Worm (Caenorhabditis elegans): ENCODE results near the gene sdz-8.
"Not testable (repeated sequence)": the region's sequence is repeated elsewhere in the genome, so short reads cannot be mapped to it uniquely, and the experiment has no call there.

Gene sdz-8

DNA sequence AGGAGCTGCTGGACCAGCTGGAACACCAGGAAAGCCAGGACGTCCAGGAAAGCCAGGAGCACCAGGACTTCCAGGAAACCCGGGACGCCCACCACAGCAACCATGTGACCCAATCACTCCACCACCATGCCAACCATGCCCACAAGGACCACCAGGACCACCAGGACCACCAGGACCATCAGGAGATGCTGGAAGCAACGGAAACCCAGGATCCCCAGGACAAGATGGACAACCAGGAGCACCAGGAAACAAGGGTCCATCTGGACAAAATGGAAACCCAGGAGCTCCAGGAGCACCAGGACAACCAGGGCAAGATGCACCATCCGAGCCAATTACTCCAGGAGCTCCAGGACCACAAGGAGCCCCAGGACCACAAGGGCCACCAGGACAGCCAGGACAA lies 31.6 kb downstream of the sdz-8 start:
- TF ChIP-seq ceh-24 (tag; optimal IDR thresholded peaks at IDR 0.05) (no peak), madf-2 (tag; optimal IDR thresholded peaks at IDR 0.05) (no peak), unc-42 (tag; optimal IDR thresholded peaks at IDR 0.05) (no peak), ceh-31 (tag; optimal IDR thresholded peaks at IDR 0.05) (no peak), fax-1 (tag; optimal IDR thresholded peaks at IDR 0.05) (no peak), fkh-6 (tag; optimal IDR thresholded peaks at IDR 0.05) (no peak), tbx-7 (tag; optimal IDR thresholded peaks at IDR 0.05) (no peak)

ce11 chrV:11483580-11484092 lies 32.4 kb downstream of the sdz-8 start, which contains the start of gene col-157:
TSS of gene col-157 (plus strand) at chrV:11484042.
- TF ChIP-seq sox-4 (tag; optimal IDR thresholded peaks at IDR 0.05); hlh-30 (tag; optimal IDR thresholded peaks at IDR 0.05; ENCODE audit: insufficient read depth); nhr-11 (tag; optimal IDR thresholded peaks at IDR 0.05): not testable (repeated sequence)

DNA sequence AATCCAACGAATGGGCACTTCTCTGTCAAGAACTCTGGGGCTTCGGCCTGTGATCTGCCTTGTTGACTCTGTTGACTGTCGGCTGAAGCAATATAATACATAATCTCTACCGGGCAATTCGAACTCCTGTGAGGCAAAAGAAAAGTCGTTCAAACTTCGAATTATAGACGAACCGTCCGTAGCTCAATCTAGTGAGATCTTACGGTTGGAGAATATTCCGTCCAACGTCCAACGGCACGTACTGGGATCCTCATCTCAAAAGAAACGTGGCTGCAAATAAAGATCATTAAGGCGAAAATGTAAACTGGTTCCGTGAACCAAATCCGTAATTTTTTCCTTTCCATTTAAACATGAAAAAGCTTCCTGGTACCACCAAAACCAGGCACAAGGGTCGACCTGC lies 35.3 kb downstream of the sdz-8 start, which contains the start of gene T11F9.14:
T11F9.14 (minus strand) TSS at position 101 of the 400 bp plus-strand sequence.
- TF ChIP-seq ceh-14 (tag; optimal IDR thresholded peaks at IDR 0.05); unc-42 (tag; optimal IDR thresholded peaks at IDR 0.05); dmd-4 (tag; optimal IDR thresholded peaks at IDR 0.05; ENCODE audit: borderline replicate concordance): not testable (repeated sequence)

DNA sequence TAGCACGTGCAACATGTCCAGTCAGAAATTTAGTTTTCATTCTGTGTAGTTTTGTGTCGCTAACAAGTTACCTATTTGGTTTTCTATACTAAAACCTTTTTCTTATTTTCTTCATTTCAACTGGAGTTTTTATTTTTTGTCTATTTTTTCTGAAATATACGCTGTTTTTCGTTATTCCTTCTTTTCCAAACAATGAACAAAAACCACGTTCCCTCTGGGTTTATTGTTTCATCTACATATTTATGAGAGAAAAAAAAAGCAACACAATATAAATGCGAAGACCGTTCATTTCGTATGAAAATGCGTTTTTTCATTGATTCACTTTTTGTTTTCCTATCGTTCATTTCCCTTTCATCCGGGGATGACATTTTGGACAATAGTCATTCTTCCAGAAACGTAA lies 36.6 kb downstream of the sdz-8 start, which contains the start of gene T11F9.22:
T11F9.22 (plus strand) TSS at position 301 of the 400 bp plus-strand sequence.
- TF ChIP-seq ceh-30 (tag; optimal IDR thresholded peaks at IDR 0.05) (no peak), gmeb-2 (tag; optimal IDR thresholded peaks at IDR 0.05) (no peak), pag-3 (tag; optimal IDR thresholded peaks at IDR 0.05; ENCODE audit: borderline replicate concordance) (no peak), fkh-10 (GFP tag; optimal IDR thresholded peaks at IDR 0.05) (no peak), pat-9 (tag; optimal IDR thresholded peaks at IDR 0.05) (no peak), ceh-48 (tag; optimal IDR thresholded peaks at IDR 0.05) (no peak), Y22D7AL.16 (tag; optimal IDR thresholded peaks at IDR 0.05) (no peak), pha-4 (tag; optimal IDR thresholded peaks at IDR 0.05) (no peak), ceh-14 (tag; optimal IDR thresholded peaks at IDR 0.05) (no peak), ceh-6 (GFP tag; optimal IDR thresholded peaks at IDR 0.05) (no peak), ceh-45 (GFP tag; IDR thresholded peaks at IDR 0.05) (no peak), lin-11 (tag; optimal IDR thresholded peaks at IDR 0.05) (no peak), hlh-30 (tag; optimal IDR thresholded peaks at IDR 0.05; ENCODE audit: insufficient read depth) (no peak), T23F11.4 (GFP tag; optimal IDR thresholded peaks at IDR 0.05) (no peak)

ce11 chrV:11475638-11476037 lies 40.4 kb downstream of the sdz-8 start, which contains the start of gene T11F9.7:
TSS of gene T11F9.7 (plus strand) at chrV:11475938.
- not testable (repeated sequence) for TF ChIP-seq dve-1, sox-4, odd-2 (tag; optimal IDR thresholded peaks at IDR 0.05)

ce11 chrV:11474399-11474798 lies 41.6 kb downstream of the sdz-8 start, which contains the start of gene nas-22:
TSS of gene nas-22 (plus strand) at chrV:11474699.
- no peak for TF ChIP-seq ceh-19 (GFP tag; optimal IDR thresholded peaks at IDR 0.05)
- no peak for TF ChIP-seq nhr-232 (tag; optimal IDR thresholded peaks at IDR 0.05)
- no peak for TF ChIP-seq ceh-45 (GFP tag; IDR thresholded peaks at IDR 0.05)
- TF ChIP-seq ceh-30 (tag; optimal IDR thresholded peaks at IDR 0.05) = no peak

DNA sequence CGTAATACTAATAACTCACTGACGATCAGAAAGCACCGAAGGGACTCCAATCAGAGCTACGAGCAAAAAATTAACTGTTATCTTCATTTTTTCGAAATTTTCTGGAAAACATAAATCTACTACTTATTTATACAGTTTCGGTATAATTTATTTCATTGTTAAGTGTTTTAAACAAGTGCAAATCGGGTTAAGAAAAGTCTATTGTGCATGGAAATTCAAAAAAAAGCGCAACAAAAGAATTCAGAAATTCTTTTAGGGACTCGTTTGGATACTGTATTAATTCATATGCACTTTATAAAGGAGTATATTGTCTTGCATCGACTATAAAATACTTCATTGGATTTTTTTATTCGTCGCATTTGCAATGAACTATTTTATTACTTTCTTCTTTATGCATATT lies 43.8 kb downstream of the sdz-8 start, which contains the start of the genes nas-20 and nas-21:
nas-20 (minus strand) TSS at position 101 of the 400 bp plus-strand sequence.
nas-21 (plus strand) TSS at position 356 of the 400 bp plus-strand sequence.
- TF ChIP-seq gmeb-2 (tag; optimal IDR thresholded peaks at IDR 0.05) (no peak), unc-3 (GFP tag; conservative IDR thresholded peaks at IDR 0.05) (no peak), unc-3 (tag; optimal IDR thresholded peaks at IDR 0.05) (no peak), Y22D7AL.16 (tag; optimal IDR thresholded peaks at IDR 0.05) (no peak), K02D7.2 (tag; optimal IDR thresholded peaks at IDR 0.05) (no peak), rnt-1 (tag; optimal IDR thresholded peaks at IDR 0.05) (no peak), ceh-9 (tag; optimal IDR thresholded peaks at IDR 0.05) (no peak), elt-2 (tag; optimal IDR thresholded peaks at IDR 0.05) (no peak), ceh-31 (tag; optimal IDR thresholded peaks at IDR 0.05) (no peak), pat-9 (tag; optimal IDR thresholded peaks at IDR 0.05) (no peak), npax-4 (tag; optimal IDR thresholded peaks at IDR 0.05) (no peak), unc-55 (GFP tag; optimal IDR thresholded peaks at IDR 0.05) (no peak), pha-2 (tag; optimal IDR thresholded peaks at IDR 0.05) (no peak), hlh-15 (tag; optimal IDR thresholded peaks at IDR 0.05) (no peak), hlh-8 (tag; optimal IDR thresholded peaks at IDR 0.05) (no peak), fkh-6 (tag; optimal IDR thresholded peaks at IDR 0.05) (no peak), ceh-45 (GFP tag; IDR thresholded peaks at IDR 0.05) (no peak), pros-1 (tag; optimal IDR thresholded peaks at IDR 0.05) (no peak)
